Worm (Caenorhabditis elegans): ENCODE results near the gene kin-20.

kin-20 gene

DNA sequence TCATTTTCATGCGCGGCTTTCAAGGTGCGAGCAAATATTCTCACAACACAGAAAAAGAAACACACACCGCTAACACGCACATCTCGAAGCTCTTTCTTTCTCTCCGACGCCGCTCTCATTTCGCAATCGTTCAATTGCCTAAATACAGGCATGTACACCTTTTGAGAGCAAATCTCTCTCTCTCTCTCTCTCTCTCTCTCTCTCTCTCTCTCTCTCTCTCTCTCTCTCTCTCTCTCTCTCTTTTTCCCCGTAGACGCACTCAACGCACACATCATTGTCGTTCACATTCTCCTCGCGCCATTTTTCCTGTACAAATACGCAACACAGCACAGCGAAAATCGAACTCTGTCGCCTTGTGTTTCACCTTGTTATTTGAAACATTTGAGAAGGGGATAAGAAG, 1.7 kb upstream of the kin-20 start (continued):
- TF ChIP-seq skn-1 (tag; optimal IDR thresholded peaks at IDR 0.05), result no peak
- TF ChIP-seq eor-1 (tag; optimal IDR thresholded peaks at IDR 0.05), result no peak
- TF ChIP-seq fkh-10 (GFP tag; optimal IDR thresholded peaks at IDR 0.05), result no peak
- TF ChIP-seq elt-2 (tag; optimal IDR thresholded peaks at IDR 0.05), result peak; percentile 35
- peak; percentile 25 for TF ChIP-seq nhr-77 (tag; optimal IDR thresholded peaks at IDR 0.05)
- no peak for TF ChIP-seq egl-5 (tag; optimal IDR thresholded peaks at IDR 0.05)
- no peak for TF ChIP-seq tbx-2 (tag; optimal IDR thresholded peaks at IDR 0.05)
- TF ChIP-seq jun-1 (tag; optimal IDR thresholded peaks at IDR 0.05), result peak; percentile 63
- no peak for TF ChIP-seq elt-3 (tag; optimal IDR thresholded peaks at IDR 0.05)
- TF ChIP-seq ceh-16 (tag; optimal IDR thresholded peaks at IDR 0.05), result no peak
- TF ChIP-seq ama-1 (optimal IDR thresholded peaks at IDR 0.05), result no peak

DNA sequence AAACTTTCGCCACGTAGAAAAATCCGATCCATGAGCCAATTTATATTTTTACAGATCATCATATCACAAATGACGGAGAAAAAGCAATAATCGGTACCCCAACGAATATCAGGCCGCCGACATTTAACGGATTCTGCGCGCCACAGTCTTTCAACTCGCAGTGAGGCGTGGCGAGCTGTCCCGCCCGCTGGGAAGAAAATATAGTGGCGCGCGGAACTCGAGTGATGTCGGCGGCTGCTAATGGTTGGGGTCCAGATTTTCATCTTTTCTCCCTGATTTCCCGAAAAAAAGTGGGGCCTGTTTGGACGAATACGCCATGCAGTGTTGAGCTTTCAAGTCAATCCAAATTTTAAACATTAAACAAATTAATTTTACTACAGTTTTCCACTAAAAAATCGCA, 1.0 kb upstream of the kin-20 start:
- TF ChIP-seq snpc-4 (tag; optimal IDR thresholded peaks at IDR 0.05) (peak; percentile 70), ceh-9 (tag; optimal IDR thresholded peaks at IDR 0.05) (no peak), egl-5 (tag; optimal IDR thresholded peaks at IDR 0.05) (no peak), unc-39 (tag; optimal IDR thresholded peaks at IDR 0.05) (no peak), nhr-77 (tag; optimal IDR thresholded peaks at IDR 0.05) (no peak)

DNA sequence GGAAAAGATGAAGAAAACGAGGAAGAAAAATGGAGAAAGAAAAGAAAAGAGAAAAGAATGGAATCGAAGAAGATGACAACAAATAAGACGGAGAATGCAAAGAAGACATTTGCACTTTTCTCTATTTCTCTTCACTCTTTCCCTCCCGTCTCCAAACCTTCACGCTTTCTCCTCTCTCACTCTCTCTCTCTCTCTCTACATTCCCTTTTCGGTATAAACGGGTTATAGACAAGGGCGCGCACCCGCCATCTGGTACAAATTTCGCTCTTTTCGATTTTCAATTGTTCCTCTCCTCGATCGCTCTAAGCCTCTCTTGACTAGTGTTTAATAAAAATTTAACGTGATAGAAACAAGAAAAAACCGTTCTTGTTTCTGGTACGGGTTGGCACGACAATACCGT, 790 bp downstream of the kin-20 start:
- peak; percentile 26 for TF ChIP-seq ceh-28 (tag; optimal IDR thresholded peaks at IDR 0.05)
- TF ChIP-seq ceh-9 (tag; optimal IDR thresholded peaks at IDR 0.05), result peak; percentile 45
- peak; percentile 32 for TF ChIP-seq jun-1 (tag; optimal IDR thresholded peaks at IDR 0.05)
- TF ChIP-seq lin-15B (tag; optimal IDR thresholded peaks at IDR 0.05), result peak; percentile 24
- TF ChIP-seq nhr-25 (tag; optimal IDR thresholded peaks at IDR 0.05), result peak; percentile 95
- TF ChIP-seq R02D3.7 (tag; optimal IDR thresholded peaks at IDR 0.05), result peak; percentile 21
- no peak for TF ChIP-seq eor-1 (tag; optimal IDR thresholded peaks at IDR 0.05)
- TF ChIP-seq lsy-12 (tag; optimal IDR thresholded peaks at IDR 0.05), result peak; percentile 22
- peak; percentile 91 for TF ChIP-seq nhr-43 (tag; optimal IDR thresholded peaks at IDR 0.05; ENCODE audit: poor library complexity, severe bottlenecking)
- peak; percentile 49 for TF ChIP-seq mdl-1 (tag; optimal IDR thresholded peaks at IDR 0.05)
- peak; percentile 79 for TF ChIP-seq elt-1 (tag; optimal IDR thresholded peaks at IDR 0.05)
- TF ChIP-seq nhr-76 (tag; optimal IDR thresholded peaks at IDR 0.05), result no peak
- peak; percentile 53 for TF ChIP-seq fkh-10 (GFP tag; optimal IDR thresholded peaks at IDR 0.05)
- TF ChIP-seq ama-1 (optimal IDR thresholded peaks at IDR 0.05), result no peak
- TF ChIP-seq snpc-4 (tag; optimal IDR thresholded peaks at IDR 0.05), result peak; percentile 63
- TF ChIP-seq tbx-2 (tag; optimal IDR thresholded peaks at IDR 0.05), result peak; percentile 46
- peak; percentile 67 for TF ChIP-seq pha-4 (tag; optimal IDR thresholded peaks at IDR 0.05)
- TF ChIP-seq lin-39 (tag; optimal IDR thresholded peaks at IDR 0.05), result peak; percentile 29
- peak; percentile 72 for TF ChIP-seq skn-1 (tag; optimal IDR thresholded peaks at IDR 0.05)
- TF ChIP-seq egl-27 (tag; optimal IDR thresholded peaks at IDR 0.05), result peak; percentile 72
- peak; percentile 32 for TF ChIP-seq elt-2 (tag; optimal IDR thresholded peaks at IDR 0.05)
- no peak for TF ChIP-seq nhr-28 (tag; optimal IDR thresholded peaks at IDR 0.05)
- TF ChIP-seq nfya-1 (tag; optimal IDR thresholded peaks at IDR 0.05; ENCODE audit: insufficient read depth), result peak; percentile 85
- TF ChIP-seq nhr-12 (tag; optimal IDR thresholded peaks at IDR 0.05), result no peak
- TF ChIP-seq unc-62 (GFP tag; optimal IDR thresholded peaks at IDR 0.05), result peak; percentile 34
- no peak for TF ChIP-seq ZK546.5 (tag; optimal IDR thresholded peaks at IDR 0.05)
- TF ChIP-seq nhr-11 (tag; optimal IDR thresholded peaks at IDR 0.05), result peak; percentile 35
- TF ChIP-seq elt-3 (tag; optimal IDR thresholded peaks at IDR 0.05), result peak in 1 of 3 experiments; percentile 39
- no peak for TF ChIP-seq ztf-4 (tag; optimal IDR thresholded peaks at IDR 0.05)
- peak; percentile 95 for TF ChIP-seq nhr-23 (tag; optimal IDR thresholded peaks at IDR 0.05)
- peak; percentile 71 for TF ChIP-seq hmg-11 (tag; optimal IDR thresholded peaks at IDR 0.05)
- TF ChIP-seq unc-39 (tag; optimal IDR thresholded peaks at IDR 0.05), result no peak
- TF ChIP-seq sea-2 (GFP tag; optimal IDR thresholded peaks at IDR 0.05), result peak; percentile 71

DNA sequence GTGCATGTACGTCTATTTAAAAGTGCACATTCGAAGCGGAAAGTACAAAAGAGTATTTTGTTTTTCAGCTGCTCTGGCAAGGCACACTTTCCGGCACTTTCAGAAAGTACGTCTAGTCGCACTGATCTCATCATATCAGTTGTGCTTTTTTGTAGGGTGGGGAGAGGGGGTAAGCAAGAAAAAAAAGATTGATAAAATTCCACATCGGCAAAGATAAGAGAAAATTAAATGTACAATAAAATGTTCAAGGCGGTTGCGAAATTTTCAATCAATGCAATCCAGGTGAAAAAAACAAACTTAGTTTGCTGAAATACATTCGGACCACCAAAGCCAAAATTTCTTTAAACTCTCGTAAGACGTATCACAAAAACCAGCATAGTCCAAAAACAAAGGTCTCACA, 1.3 kb downstream of the kin-20 start:
- no peak for TF ChIP-seq ceh-28 (tag; optimal IDR thresholded peaks at IDR 0.05)
- TF ChIP-seq elt-2 (tag; optimal IDR thresholded peaks at IDR 0.05), result peak; percentile 81
- TF ChIP-seq pqm-1 (tag; optimal IDR thresholded peaks at IDR 0.05), result peak; percentile 60
- no peak for TF ChIP-seq nhr-237 (tag; optimal IDR thresholded peaks at IDR 0.05)
